Worm (Caenorhabditis elegans) whole organism, early embryonic: ENCODE results near the gene dnj-19.

Experiments used
- B0310.2 ChIP-seq: sonication (generic microtip); optimal IDR thresholded peaks from 2 replicates; lab custom pipeline; 2016; ENCODE audit warnings: mild to moderate bottlenecking, missing genetic modification characterization, missing compliant biosample characterization
- F13C5.2 ChIP-seq: sonication (generic microtip); optimal IDR thresholded peaks from 2 replicates; lab custom pipeline; 2017; ENCODE audit warnings: mild to moderate bottlenecking, missing genetic modification characterization, inconsistent platforms, missing compliant biosample characterization
- aly-1 ChIP-seq: sonication (generic microtip); optimal IDR thresholded peaks from 2 replicates; lab custom pipeline; 2016; ENCODE audit warnings: missing genetic modification characterization, missing compliant biosample characterization
- ama-1 ChIP-seq: fragments of 150-350 bp; optimal IDR thresholded peaks from 2 replicates; lab custom pipeline; 2014
- ceh-13 ChIP-seq: fragments of 200-800 bp; sonication (Bioruptor generic); optimal IDR thresholded peaks from 2 replicates; lab custom pipeline; 2018; ENCODE audit warnings: mild to moderate bottlenecking, missing genetic modification characterization, missing compliant biosample characterization
- ceh-36 ChIP-seq: sonication (generic microtip); optimal IDR thresholded peaks from 2 replicates; lab custom pipeline; 2016; ENCODE audit warnings: missing genetic modification characterization, inconsistent platforms, missing compliant biosample characterization
- ets-7 ChIP-seq: sonication (generic microtip); optimal IDR thresholded peaks from 2 replicates; lab custom pipeline; 2016; ENCODE audit warnings: missing genotype, missing genetic modification characterization, missing compliant biosample characterization
- flt-1 ChIP-seq: fragments of 200-800 bp; sonication (Bioruptor generic); IDR thresholded peaks from 2 replicates; pipeline ENCODE4 v1.3.6; 2022; ENCODE audit warnings: missing genetic modification characterization, missing compliant biosample characterization
- hmbx-1 ChIP-seq: sonication (generic microtip); optimal IDR thresholded peaks from 2 replicates; lab custom pipeline; 2016; ENCODE audit warnings: mild to moderate bottlenecking, missing genetic modification characterization, missing compliant biosample characterization
- hmg-4 ChIP-seq: fragments of 200-800 bp; sonication (Bioruptor generic); optimal IDR thresholded peaks from 2 replicates; lab custom pipeline; 2018; ENCODE audit warnings: mild to moderate bottlenecking, missing genetic modification characterization, missing compliant biosample characterization
- hnd-1 ChIP-seq: sonication (generic microtip); optimal IDR thresholded peaks from 2 replicates; lab custom pipeline; 2016; ENCODE audit warnings: missing genetic modification characterization, missing compliant biosample characterization
- pes-1 ChIP-seq: fragments of 200-800 bp; sonication (Bioruptor generic); IDR thresholded peaks from 2 replicates; pipeline ENCODE4 v1.3.6; 2022; ENCODE audit warnings: missing genetic modification reagents, missing genetic modification characterization, missing compliant biosample characterization
- scrt-1 ChIP-seq: fragments of 200-800 bp; sonication (Bioruptor generic); IDR thresholded peaks from 2 replicates; pipeline ENCODE4 v1.3.6; 2022; ENCODE audit warnings: missing genetic modification characterization, missing compliant biosample characterization
- sea-1 ChIP-seq: fragments of 200-800 bp; sonication (Bioruptor generic); conservative IDR thresholded peaks from 2 replicates; pipeline ENCODE4 v1.3.6; 2022; ENCODE audit warnings: missing genetic modification characterization, missing compliant biosample characterization
- tbx-11 ChIP-seq: fragments of 200-800 bp; sonication (Bioruptor generic); IDR thresholded peaks from 2 replicates; pipeline ENCODE4 v1.3.6; 2022; ENCODE audit warnings: missing genetic modification characterization, missing compliant biosample characterization
- tbx-37 ChIP-seq: fragments of 200-800 bp; sonication (Bioruptor generic); conservative IDR thresholded peaks from 2 replicates; pipeline ENCODE4 v1.3.6; 2022; ENCODE audit warnings: missing genetic modification reagents, missing genetic modification characterization, missing compliant biosample characterization
- tra-4 ChIP-seq: sonication (generic microtip); optimal IDR thresholded peaks from 2 replicates; lab custom pipeline; 2017; ENCODE audit warnings: missing genetic modification characterization, missing compliant biosample characterization

dnj-19 gene

ce11 chrV:5527694-5528093 is 23.0 kb upstream of the dnj-19 start:
- no peak for TF ChIP-seq tra-4 (tag; lab: Kevin White, UChicago)
- TF ChIP-seq flt-1 (GFP tag; lab: Robert Waterston, UW): no peak
- no peak for TF ChIP-seq hmbx-1 (tag; lab: Kevin White, UChicago)
- TF ChIP-seq ceh-13 (GFP tag; lab: Kevin White, UChicago): no peak
- TF ChIP-seq tbx-37 (GFP tag; lab: Robert Waterston, UW): no peak
- TF ChIP-seq aly-1 (tag; lab: Kevin White, UChicago): no peak
- no peak for TF ChIP-seq B0310.2
- no peak for TF ChIP-seq pes-1 (GFP tag; lab: Robert Waterston, UW)
- TF ChIP-seq ets-7 (tag; lab: Kevin White, UChicago): no peak
- TF ChIP-seq ama-1: no peak
- TF ChIP-seq scrt-1: no peak
- no peak for TF ChIP-seq hmg-4 (GFP tag; lab: Kevin White, UChicago)
- no peak for TF ChIP-seq ceh-36 (tag; lab: Kevin White, UChicago)
- no peak for TF ChIP-seq sea-1 (GFP tag; lab: Robert Waterston, UW)
- TF ChIP-seq tbx-11 (GFP tag; lab: Robert Waterston, UW): no peak
- no peak for TF ChIP-seq F13C5.2 (tag; lab: Kevin White, UChicago)

- TF ChIP-seq ceh-13 (GFP tag; lab: Kevin White, UChicago) (no peak), scrt-1 (no peak), F13C5.2 (tag; lab: Kevin White, UChicago) (no peak), sea-1 (GFP tag; lab: Robert Waterston, UW) (no peak)
Observed at ce11 chrV:5525208-5525607, 20.6 kb upstream of the dnj-19 start.

- no peak for TF ChIP-seq F13C5.2 (tag; lab: Kevin White, UChicago)
- no peak for TF ChIP-seq ceh-36 (tag; lab: Kevin White, UChicago)
- TF ChIP-seq aly-1 (tag; lab: Kevin White, UChicago): no peak
- TF ChIP-seq scrt-1: no peak
- TF ChIP-seq tra-4 (tag; lab: Kevin White, UChicago): no peak
- TF ChIP-seq ceh-13 (GFP tag; lab: Kevin White, UChicago): no peak
- no peak for TF ChIP-seq hnd-1 (tag; lab: Kevin White, UChicago)
- TF ChIP-seq pes-1 (GFP tag; lab: Robert Waterston, UW): no peak
- TF ChIP-seq hmg-4 (GFP tag; lab: Kevin White, UChicago): no peak
- TF ChIP-seq hmbx-1 (tag; lab: Kevin White, UChicago): no peak
- no peak for TF ChIP-seq tbx-37 (GFP tag; lab: Robert Waterston, UW)
- TF ChIP-seq tbx-11 (GFP tag; lab: Robert Waterston, UW): no peak
- TF ChIP-seq ama-1: no peak
Observed at ce11 chrV:5523260-5523659, 18.6 kb upstream of the dnj-19 start.

ce11 chrV:5521735-5522241 is 17.1 kb upstream of the dnj-19 start, which contains the start of gene hir-1:
Gene hir-1, plus strand, starts transcription at chrV:5522139.
- TF ChIP-seq hmbx-1 (tag; lab: Kevin White, UChicago): no peak
- no peak for TF ChIP-seq ceh-36 (tag; lab: Kevin White, UChicago)
- TF ChIP-seq tbx-11 (GFP tag; lab: Robert Waterston, UW): no peak
- TF ChIP-seq B0310.2: no peak
- TF ChIP-seq ceh-13 (GFP tag; lab: Kevin White, UChicago): no peak
- no peak for TF ChIP-seq scrt-1
- TF ChIP-seq hmg-4 (GFP tag; lab: Kevin White, UChicago): no peak
- TF ChIP-seq tra-4 (tag; lab: Kevin White, UChicago): no peak
- no peak for TF ChIP-seq aly-1 (tag; lab: Kevin White, UChicago)

ce11 chrV:5513630-5514378 is 9.1 kb upstream of the dnj-19 start, which contains the start of the genes hpo-15 and mms-19:
Gene hpo-15, minus strand, starts transcription at chrV:5513830.
Gene mms-19, plus strand, starts transcription at chrV:5514348.
- TF ChIP-seq hmg-4 (GFP tag; lab: Kevin White, UChicago) (no peak), pes-1 (GFP tag; lab: Robert Waterston, UW) (no peak), tra-4 (tag; lab: Kevin White, UChicago) (no peak), tbx-37 (GFP tag; lab: Robert Waterston, UW) (no peak), ama-1 (no peak), ceh-36 (tag; lab: Kevin White, UChicago) (no peak)

- TF ChIP-seq ceh-36 (tag; lab: Kevin White, UChicago): no peak
- no peak for TF ChIP-seq ceh-13 (GFP tag; lab: Kevin White, UChicago)
- TF ChIP-seq F13C5.2 (tag; lab: Kevin White, UChicago): no peak
- TF ChIP-seq tra-4 (tag; lab: Kevin White, UChicago): no peak
- no peak for TF ChIP-seq scrt-1
- TF ChIP-seq tbx-37 (GFP tag; lab: Robert Waterston, UW): no peak
- TF ChIP-seq tbx-11 (GFP tag; lab: Robert Waterston, UW): no peak
Observed at ce11 chrV:5512559-5512958, 7.9 kb upstream of the dnj-19 start.

- TF ChIP-seq ceh-13 (GFP tag; lab: Kevin White, UChicago) (no peak), hmbx-1 (tag; lab: Kevin White, UChicago) (no peak)
Observed at ce11 chrV:5511720-5512119, 7.1 kb upstream of the dnj-19 start.

- TF ChIP-seq aly-1 (tag; lab: Kevin White, UChicago) (no peak), ama-1 (no peak), tbx-37 (GFP tag; lab: Robert Waterston, UW) (no peak), pes-1 (GFP tag; lab: Robert Waterston, UW) (no peak), ets-7 (tag; lab: Kevin White, UChicago) (no peak), tbx-11 (GFP tag; lab: Robert Waterston, UW) (no peak), flt-1 (GFP tag; lab: Robert Waterston, UW) (no peak), ceh-36 (tag; lab: Kevin White, UChicago) (no peak), tra-4 (tag; lab: Kevin White, UChicago) (no peak), hmg-4 (GFP tag; lab: Kevin White, UChicago) (no peak), hmbx-1 (tag; lab: Kevin White, UChicago) (no peak), B0310.2 (no peak), hnd-1 (tag; lab: Kevin White, UChicago) (no peak), sea-1 (GFP tag; lab: Robert Waterston, UW) (no peak), scrt-1 (no peak)
Observed at ce11 chrV:5509966-5510365, 5.3 kb upstream of the dnj-19 start.
